Worm (Caenorhabditis elegans) whole organism, L1 larva: ENCODE results near the gene D1044.1.

Source experiments
- C34B4.2 ChIP-seq: sonication (generic microtip); optimal IDR thresholded peaks from 2 replicates; lab custom pipeline; 2017; ENCODE audit warnings: mild to moderate bottlenecking, missing genetic modification characterization, missing compliant biosample characterization
- Y116A8C.19 ChIP-seq: sonication (generic microtip); optimal IDR thresholded peaks from 2 replicates; lab custom pipeline; 2016; ENCODE audit warnings: missing compliant biosample characterization, missing genetic modification characterization, borderline replicate concordance
- aha-1 ChIP-seq: fragments of 150-350 bp; optimal IDR thresholded peaks from 2 replicates; lab custom pipeline; 2014; ENCODE audit warnings: missing biosample characterization, missing genetic modification characterization
- aly-2 ChIP-seq: fragments of 150-350 bp; optimal IDR thresholded peaks from 2 replicates; lab custom pipeline; 2014; ENCODE audit warnings: missing biosample characterization, missing genetic modification characterization
- ama-1 ChIP-seq: fragments of 150-350 bp; optimal IDR thresholded peaks from 2 replicates; lab custom pipeline; 2014
- ceh-63 ChIP-seq: fragments of 200-800 bp; sonication (Bioruptor generic); optimal IDR thresholded peaks from 2 replicates; lab custom pipeline; 2018; ENCODE audit warnings: mild to moderate bottlenecking, missing genetic modification characterization, missing compliant biosample characterization
- ces-1 ChIP-seq: fragments of 150-350 bp; optimal IDR thresholded peaks from 2 replicates; lab custom pipeline; 2014; ENCODE audit warnings: missing biosample characterization, missing genetic modification reagents, missing genetic modification characterization
- dpl-1 ChIP-seq, 3 experiments: fragments of 150-350 bp in 2 of 3; sonication (generic microtip) in 1 of 3; optimal IDR thresholded peaks; 2 replicates each; lab custom pipeline; 2014 to 2017; ENCODE audit warnings: missing biosample characterization in 3 of 3, missing genetic modification characterization in 3 of 3, missing genetic modification reagents in 3 of 3
- dsc-1 ChIP-seq: sonication (generic microtip); optimal IDR thresholded peaks from 2 replicates; lab custom pipeline; 2016; ENCODE audit warnings: mild to moderate bottlenecking, missing genetic modification characterization, missing compliant biosample characterization
- efl-1 ChIP-seq, 4 experiments: fragments of 150-350 bp; optimal IDR thresholded peaks in 3 of 4; peaks in 1 of 4; 1 replicate in 1 of 4; 2 replicates in 3 of 4; lab custom pipeline; 2014; ENCODE audit warnings: missing biosample characterization in 2 of 4, missing genetic modification characterization in 2 of 4, missing genetic modification reagents in 2 of 4
- efl-3 ChIP-seq: fragments of 200-800 bp; sonication (Bioruptor generic); optimal IDR thresholded peaks from 2 replicates; lab custom pipeline; 2018; ENCODE audit warnings: mild to moderate bottlenecking, missing genetic modification characterization, missing compliant biosample characterization
- egl-13 ChIP-seq: sonication (generic microtip); optimal IDR thresholded peaks from 2 replicates; lab custom pipeline; 2016; ENCODE audit warnings: missing genotype, missing genetic modification reagents, missing genetic modification characterization, missing compliant biosample characterization
- elt-3 ChIP-seq, 6 experiments: fragments of 150-350 bp in 1 of 6; sonication (generic microtip); optimal IDR thresholded peaks; 2 replicates each; lab custom pipeline; 2017 to 2018; ENCODE audit warnings: missing biosample characterization in 6 of 6, missing genetic modification characterization in 6 of 6, inconsistent platforms in 1 of 6
- ets-5 ChIP-seq: fragments of 200-800 bp; sonication (Bioruptor generic); IDR thresholded peaks from 2 replicates; pipeline ENCODE4 v1.3.6; 2022; ENCODE audit warnings: missing genetic modification characterization, missing compliant biosample characterization
- fkh-10 ChIP-seq: sonication (generic microtip); optimal IDR thresholded peaks from 2 replicates; lab custom pipeline; 2017; ENCODE audit warnings: missing biosample characterization, missing genetic modification reagents, missing genetic modification characterization
- fkh-4 ChIP-seq: sonication (generic microtip); optimal IDR thresholded peaks from 2 replicates; lab custom pipeline; 2016; ENCODE audit warnings: missing compliant biosample characterization, missing genetic modification characterization, borderline replicate concordance
- fkh-8 ChIP-seq: sonication (generic microtip); optimal IDR thresholded peaks from 2 replicates; lab custom pipeline; 2016; ENCODE audit warnings: mild to moderate bottlenecking, missing genetic modification characterization, missing compliant biosample characterization
- fos-1 ChIP-seq: fragments of 150-350 bp; optimal IDR thresholded peaks from 2 replicates; lab custom pipeline; 2014; ENCODE audit warnings: missing biosample characterization, missing genetic modification characterization
- hlh-4 ChIP-seq: sonication (generic microtip); optimal IDR thresholded peaks from 2 replicates; lab custom pipeline; 2016; ENCODE audit warnings: mild to moderate bottlenecking, missing genetic modification characterization, missing compliant biosample characterization
- hpl-2 ChIP-seq: fragments of 150-350 bp; optimal IDR thresholded peaks from 2 replicates; lab custom pipeline; 2014; ENCODE audit warnings: missing biosample characterization, missing genetic modification reagents, missing genetic modification characterization
- lin-15B ChIP-seq: fragments of 150-350 bp; sonication (generic microtip); optimal IDR thresholded peaks from 3 replicates; lab custom pipeline; 2014; ENCODE audit warnings: missing biosample characterization, missing genetic modification characterization
- lin-35 ChIP-seq, 2 experiments: fragments of 150-350 bp; optimal IDR thresholded peaks; 2 replicates each; lab custom pipeline; 2014; ENCODE audit warnings: missing biosample characterization in 2 of 2, missing genetic modification characterization in 2 of 2, missing genetic modification reagents in 2 of 2
- lir-3 ChIP-seq: sonication (generic microtip); optimal IDR thresholded peaks from 2 replicates; lab custom pipeline; 2016; ENCODE audit warnings: mild to moderate bottlenecking, missing genetic modification characterization, moderate library complexity, missing compliant biosample characterization; ENCODE audit not compliant: poor library complexity
- lsy-2 ChIP-seq, 2 experiments: fragments of 150-350 bp; optimal IDR thresholded peaks; 2 replicates each; lab custom pipeline; 2014; ENCODE audit warnings: missing biosample characterization in 2 of 2, missing genetic modification characterization in 2 of 2
- mdl-1 ChIP-seq, 2 experiments: fragments of 150-350 bp; optimal IDR thresholded peaks; 2 replicates each; lab custom pipeline; 2014 to 2017; ENCODE audit warnings: missing biosample characterization in 2 of 2, missing genetic modification characterization in 2 of 2, inconsistent platforms in 1 of 2
- mep-1 ChIP-seq: fragments of 150-350 bp; optimal IDR thresholded peaks from 2 replicates; lab custom pipeline; 2014; ENCODE audit warnings: missing biosample characterization, missing genetic modification characterization
- nhr-11 ChIP-seq: fragments of 150-350 bp; optimal IDR thresholded peaks from 2 replicates; lab custom pipeline; 2014; ENCODE audit warnings: missing biosample characterization, missing genetic modification characterization
- nhr-12 ChIP-seq: sonication (generic microtip); optimal IDR thresholded peaks from 2 replicates; lab custom pipeline; 2017; ENCODE audit warnings: missing biosample characterization, missing genetic modification characterization
- nhr-19 ChIP-seq: fragments of 200-800 bp; sonication (Bioruptor generic); conservative IDR thresholded peaks from 2 replicates; pipeline ENCODE4 v1.3.6; 2022; ENCODE audit warnings: missing genetic modification characterization, missing compliant biosample characterization
- nhr-47 ChIP-seq: sonication (generic microtip); optimal IDR thresholded peaks from 2 replicates; lab custom pipeline; 2016; ENCODE audit warnings: mild to moderate bottlenecking, missing genetic modification characterization, moderate library complexity, missing compliant biosample characterization
- nhr-85 ChIP-seq: sonication (generic microtip); peaks from one replicate; lab custom pipeline; 2016; ENCODE audit warnings: missing genetic modification characterization, inconsistent platforms, missing compliant biosample characterization
- nhr-90 ChIP-seq: sonication (generic microtip); optimal IDR thresholded peaks from 2 replicates; lab custom pipeline; 2016; ENCODE audit warnings: mild to moderate bottlenecking, missing genetic modification characterization, missing compliant biosample characterization; ENCODE audit not compliant: poor library complexity
- pag-3 ChIP-seq: sonication (generic microtip); optimal IDR thresholded peaks from 2 replicates; lab custom pipeline; 2017; ENCODE audit warnings: missing genetic modification characterization, mild to moderate bottlenecking, missing compliant biosample characterization, antibody characterized with exemption, borderline replicate concordance; ENCODE audit not compliant: insufficient read depth
- pqm-1 ChIP-seq: sonication (generic microtip); optimal IDR thresholded peaks from 3 replicates; lab custom pipeline; 2017; ENCODE audit warnings: missing biosample characterization, missing genetic modification characterization
- rnt-1 ChIP-seq: sonication (generic microtip); optimal IDR thresholded peaks from 2 replicates; lab custom pipeline; 2016; ENCODE audit warnings: mild to moderate bottlenecking, missing genetic modification characterization, moderate library complexity, missing compliant biosample characterization
- skn-1 ChIP-seq: fragments of 150-350 bp; optimal IDR thresholded peaks from 2 replicates; lab custom pipeline; 2014; ENCODE audit warnings: missing biosample characterization, missing genetic modification characterization
- snu-23 ChIP-seq: sonication (generic microtip); optimal IDR thresholded peaks from 2 replicates; lab custom pipeline; 2016; ENCODE audit warnings: missing genetic modification characterization, missing compliant biosample characterization
- sup-37 ChIP-seq: fragments of 200-800 bp; sonication (Bioruptor generic); optimal IDR thresholded peaks from 2 replicates; lab custom pipeline; 2018; ENCODE audit warnings: mild to moderate bottlenecking, missing genetic modification characterization, missing compliant biosample characterization
- swsn-7 ChIP-seq: sonication (generic microtip); optimal IDR thresholded peaks from 2 replicates; lab custom pipeline; 2016; ENCODE audit warnings: missing genetic modification characterization, missing compliant biosample characterization
- tlp-1 ChIP-seq: fragments of 150-350 bp; optimal IDR thresholded peaks from 2 replicates; lab custom pipeline; 2014; ENCODE audit warnings: missing biosample characterization, missing genetic modification characterization
- unc-98 ChIP-seq: fragments of 200-800 bp; sonication (Bioruptor generic); IDR thresholded peaks from 2 replicates; pipeline ENCODE4 v1.3.6; 2022; ENCODE audit warnings: missing genetic modification characterization, missing compliant biosample characterization
- ztf-4 ChIP-seq: fragments of 150-350 bp; optimal IDR thresholded peaks from 2 replicates; lab custom pipeline; 2014; ENCODE audit warnings: missing biosample characterization, missing genetic modification characterization

D1044.1 gene

ce11 chrIII:5582766-5583165, 38.7 kb downstream of the D1044.1 start, which contains the start of the genes F56D2.8 and uev-2:
Gene F56D2.8, minus strand, starts transcription at chrIII:5582866.
Gene uev-2, plus strand, starts transcription at chrIII:5583125.
- TF ChIP-seq dsc-1 (peak; percentile 25), skn-1 (tag; lab: Kevin White, UChicago) (no peak), aha-1 (tag; lab: Kevin White, UChicago) (no peak), fkh-8 (tag; lab: Kevin White, UChicago) (peak; percentile 57), pqm-1 (tag; lab: Kevin White, UChicago) (no peak), lin-15B (no peak), mdl-1 (tag; optimal IDR thresholded peaks at IDR 0.05; lab: Kevin White, UChicago) (no peak), unc-98 (GFP tag; lab: Robert Waterston, UW) (no peak)

ce11 chrIII:5584647-5585046, 40.6 kb downstream of the D1044.1 start, which contains the start of gene F56D2.3:
Gene F56D2.3, plus strand, starts transcription at chrIII:5584947.
- TF ChIP-seq nhr-19 = no peak
- no peak for TF ChIP-seq snu-23 (GFP tag; lab: Kevin White, UChicago)
- no peak for TF ChIP-seq egl-13 (tag; lab: Kevin White, UChicago)
- no peak for TF ChIP-seq nhr-47
- no peak for TF ChIP-seq nhr-11 (tag; lab: Kevin White, UChicago)
- no peak for TF ChIP-seq C34B4.2 (tag; lab: Kevin White, UChicago)
- TF ChIP-seq ces-1 (GFP tag; lab: Kevin White, UChicago) = no peak
- no peak for TF ChIP-seq ceh-63 (GFP tag; lab: Kevin White, UChicago)
- TF ChIP-seq lin-35 (GFP tag; optimal IDR thresholded peaks at IDR 0.05; lab: Kevin White, UChicago) = no peak
- no peak for TF ChIP-seq mep-1
- TF ChIP-seq Y116A8C.19 (tag; lab: Kevin White, UChicago) = no peak
- no peak for TF ChIP-seq ets-5
- TF ChIP-seq ama-1 (lab: Kevin White, UChicago) = no peak

- no peak for TF ChIP-seq aha-1 (tag; lab: Kevin White, UChicago)
- TF ChIP-seq hpl-2 (GFP tag; lab: Kevin White, UChicago) = no peak
- no peak for TF ChIP-seq efl-1 (optimal IDR thresholded peaks at IDR 0.05; lab: Kevin White, UChicago)
- peak in 1 of 2 experiments; percentile 82 for TF ChIP-seq efl-1 (GFP tag; optimal IDR thresholded peaks at IDR 0.05 in 1 of 2; lab: Kevin White, UChicago)
- no peak for TF ChIP-seq fos-1 (tag; lab: Kevin White, UChicago)
Measured at ce11 chrIII:5585711-5586110, 41.6 kb downstream of the D1044.1 start.

- TF ChIP-seq pag-3 (tag; lab: Kevin White, UChicago) = no peak
- TF ChIP-seq lsy-2 (tag; optimal IDR thresholded peaks at IDR 0.05; lab: Kevin White, UChicago) = peak in 1 of 2 experiments; percentile 64
- peak; percentile 64 to 87 (median 77) for TF ChIP-seq dpl-1 (GFP tag; optimal IDR thresholded peaks at IDR 0.05; lab: Kevin White, UChicago)
- TF ChIP-seq efl-1 (optimal IDR thresholded peaks at IDR 0.05; lab: Kevin White, UChicago) = peak; percentile 18 to 82
- peak; percentile 86 to 98 for TF ChIP-seq efl-1 (GFP tag; optimal IDR thresholded peaks at IDR 0.05 in 1 of 2; lab: Kevin White, UChicago)
- peak; percentile 71 to 91 for TF ChIP-seq lin-35 (GFP tag; optimal IDR thresholded peaks at IDR 0.05; lab: Kevin White, UChicago)
- peak; percentile 31 for TF ChIP-seq lin-15B
- no peak for TF ChIP-seq tlp-1
Measured at ce11 chrIII:5586925-5587324, 42.8 kb downstream of the D1044.1 start, which contains the start of gene F56D2.2. Gene F56D2.2, plus strand, starts transcription at chrIII:5587263.

ce11 chrIII:5588746-5589145, 44.7 kb downstream of the D1044.1 start:
- peak; percentile 27 for TF ChIP-seq aly-2 (tag; lab: Kevin White, UChicago)
- no peak for TF ChIP-seq efl-3 (GFP tag; lab: Kevin White, UChicago)
- no peak for TF ChIP-seq C34B4.2 (tag; lab: Kevin White, UChicago)

ce11 chrIII:5591668-5592149, 47.6 kb downstream of the D1044.1 start, which contains the start of the genes ddx-15 and ucr-1:
Gene ddx-15, minus strand, starts transcription at chrIII:5591718.
Gene ucr-1, plus strand, starts transcription at chrIII:5592135.
- TF ChIP-seq nhr-90 (peak; percentile 34), egl-13 (tag; lab: Kevin White, UChicago) (peak; percentile 8), ztf-4 (tag; lab: Kevin White, UChicago) (no peak), nhr-12 (tag; lab: Kevin White, UChicago) (no peak), nhr-85 (tag; lab: Kevin White, UChicago) (peak; percentile 73), swsn-7 (peak; percentile 66), lir-3 (tag; lab: Kevin White, UChicago) (peak; percentile 39), hlh-4 (tag; lab: Kevin White, UChicago) (no peak), rnt-1 (tag; lab: Kevin White, UChicago) (peak; percentile 73), fkh-4 (tag; lab: Kevin White, UChicago) (no peak), elt-3 (tag; optimal IDR thresholded peaks at IDR 0.05; lab: Kevin White, UChicago) (no peak), nhr-19 (peak; percentile 65), sup-37 (no peak), fkh-10 (GFP tag; lab: Kevin White, UChicago) (no peak)
